Worm (Caenorhabditis elegans): ENCODE results near the gene C25D7.16.

- no peak for TF ChIP-seq hlh-26 (GFP tag; conservative IDR thresholded peaks at IDR 0.05)
- TF ChIP-seq nhr-27 (tag; optimal IDR thresholded peaks at IDR 0.05) = no peak
- TF ChIP-seq hsf-1 (GFP tag; IDR thresholded peaks at IDR 0.05) = no peak
- no peak for TF ChIP-seq F57A8.1 (GFP tag; optimal IDR thresholded peaks at IDR 0.05)
- TF ChIP-seq F39B2.1 (GFP tag; IDR thresholded peaks at IDR 0.05) = no peak
Measured at ce11 chrV:15069435-15069985, 13.5 kb downstream of the C25D7.16 start.

Data from whole organism, young adult.